Worm (Caenorhabditis elegans): Measurements from ENCODE around the gene K09E4.3.
"Not testable (repeated sequence)": the region's sequence is repeated elsewhere in the genome, so short reads cannot be mapped to it uniquely, and the experiment has no call there.

Gene K09E4.3

ce11 chrII:14143838-14144268, 17.1 kb upstream of the K09E4.3 start, which contains the start of gene W03H9.2 (continued):
- TF ChIP-seq F37B4.10 (GFP tag; IDR thresholded peaks at IDR 0.05) (no peak), aptf-3 (GFP tag; IDR thresholded peaks at IDR 0.05) (no peak), F39B2.1 (GFP tag; IDR thresholded peaks at IDR 0.05) (no peak), hlh-26 (GFP tag; conservative IDR thresholded peaks at IDR 0.05) (no peak), snpc-3.4 (tag; optimal IDR thresholded peaks at IDR 0.05) (no peak), K12H6.12 (tag; optimal IDR thresholded peaks at IDR 0.05) (peak; percentile 74), tbp1 (GFP tag; optimal IDR thresholded peaks at IDR 0.05) (peak; percentile 37), mel-28 (tag; optimal IDR thresholded peaks at IDR 0.05; ENCODE audit: borderline replicate concordance) (no peak), Y53G8AR.9 (GFP tag; conservative IDR thresholded peaks at IDR 0.05) (no peak), ztf-18 (tag; optimal IDR thresholded peaks at IDR 0.05) (peak; percentile 60), F49E8.2 (tag; optimal IDR thresholded peaks at IDR 0.05; ENCODE audit: insufficient read depth) (no peak), him-1 (tag; optimal IDR thresholded peaks at IDR 0.05) (no peak), sdz-38 (tag; optimal IDR thresholded peaks at IDR 0.05) (no peak), let-607 (tag; optimal IDR thresholded peaks at IDR 0.05) (peak in 1 of 2 experiments; percentile 43), gei-17 (GFP tag; optimal IDR thresholded peaks at IDR 0.05) (no peak), T26A5.8 (tag; optimal IDR thresholded peaks at IDR 0.05) (no peak), F22D6.2 (tag; optimal IDR thresholded peaks at IDR 0.05) (no peak), F57C9.4 (tag; optimal IDR thresholded peaks at IDR 0.05) (no peak), sptf-2 (GFP tag; optimal IDR thresholded peaks at IDR 0.05) (no peak), lsl-1 (GFP tag; optimal IDR thresholded peaks at IDR 0.05) (peak; percentile 9), B0261.1 (tag; optimal IDR thresholded peaks at IDR 0.05) (no peak), B0019.2 (GFP tag; conservative IDR thresholded peaks at IDR 0.05) (no peak), egl-44 (GFP tag; IDR thresholded peaks at IDR 0.05) (no peak), ztf-26 (tag; optimal IDR thresholded peaks at IDR 0.05) (no peak), hmg-20 (GFP tag; IDR thresholded peaks at IDR 0.05) (no peak), egl-18 (GFP tag; IDR thresholded peaks at IDR 0.05) (no peak), C17E4.6 (GFP tag; IDR thresholded peaks at IDR 0.05) (no peak), ZK185.1 (tag; optimal IDR thresholded peaks at IDR 0.05; ENCODE audit: poor library complexity, severe bottlenecking) (no peak), lin-26 (GFP tag; IDR thresholded peaks at IDR 0.05) (no peak)

DNA sequence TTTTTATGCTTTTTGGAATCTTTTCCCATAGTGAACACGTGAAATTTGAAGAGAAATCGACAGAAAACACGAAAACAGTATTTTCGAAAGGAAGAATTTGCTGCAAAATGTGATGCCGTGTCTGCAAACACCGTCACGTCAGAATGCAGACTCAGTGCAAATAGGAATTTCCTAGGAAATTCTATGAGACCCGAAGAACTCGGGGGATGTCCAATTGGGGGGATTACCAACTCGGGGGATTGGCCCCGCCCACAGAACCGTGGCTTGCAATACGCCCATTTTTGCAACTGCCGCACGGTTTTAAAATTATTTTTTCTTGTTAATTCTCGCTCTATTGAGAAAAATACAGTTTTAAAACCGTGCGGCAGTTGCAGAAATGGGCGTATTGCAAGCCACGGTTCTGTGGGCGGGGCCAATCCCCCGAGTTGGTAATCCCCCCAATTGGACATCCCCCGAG, 15.4 kb upstream of the K09E4.3 start, which contains the start of gene cacn-1:
Gene cacn-1, minus strand, starts transcription at position 51 of the 457 bp plus-strand sequence.
- TF ChIP-seq rpc-1 (optimal IDR thresholded peaks at IDR 0.05) (peak; percentile 3), ekl-4 (GFP tag; IDR thresholded peaks at IDR 0.05) (peak; percentile 69), nfyb-1 (GFP tag; IDR thresholded peaks at IDR 0.05) (peak; percentile 85; the same call in 1 of the 2 replicates), bed-2 (GFP tag; IDR thresholded peaks at IDR 0.05) (0 out of 2 replicates have a peak, but pooled peaks have one; percentile 30), madf-10 (tag; optimal IDR thresholded peaks at IDR 0.05) (peak; percentile 39), madf-3 (GFP tag; IDR thresholded peaks at IDR 0.05) (peak; percentile 79; the same call in 1 of the 2 replicates), pbrm-1 (GFP tag; IDR thresholded peaks at IDR 0.05) (peak; percentile 56; the same call in 1 of the 2 replicates), egl-44 (GFP tag; IDR thresholded peaks at IDR 0.05) (peak; percentile 19; the same call in 1 of the 2 replicates), mcd-1 (GFP tag; IDR thresholded peaks at IDR 0.05) (peak; percentile 90), nhr-80 (tag; optimal IDR thresholded peaks at IDR 0.05) (peak; percentile 8), ceh-100 (GFP tag; IDR thresholded peaks at IDR 0.05) (peak; percentile 93), B0019.2 (GFP tag; conservative IDR thresholded peaks at IDR 0.05) (0 out of 2 replicates have a peak, but pooled peaks have one; percentile 24), ztf-28 (GFP tag; IDR thresholded peaks at IDR 0.05) (peak; percentile 67; the same call in 1 of the 2 replicates), lin-40 (tag; optimal IDR thresholded peaks at IDR 0.05) (peak; percentile 71), rcor-1 (GFP tag; IDR thresholded peaks at IDR 0.05) (peak; percentile 38; the same call in 1 of the 2 replicates), madf-6 (GFP tag; IDR thresholded peaks at IDR 0.05) (peak; percentile 34; the same call in 1 of the 2 replicates), athp-1 (tag; optimal IDR thresholded peaks at IDR 0.05) (peak; percentile 20), attf-3 (GFP tag; conservative IDR thresholded peaks at IDR 0.05) (peak; percentile 37; the same call in 1 of the 2 replicates), F33H1.4 (GFP tag; IDR thresholded peaks at IDR 0.05) (0 out of 2 replicates have a peak, but pooled peaks have one; percentile 21), lir-1 (GFP tag; conservative IDR thresholded peaks at IDR 0.05) (0 out of 2 replicates have a peak, but pooled peaks have one; percentile 14), attf-5 (GFP tag; optimal IDR thresholded peaks at IDR 0.05) (peak; percentile 37)
- not testable (repeated sequence) for TF ChIP-seq rpc-1 (tag; optimal IDR thresholded peaks at IDR 0.05)
